Worm (Caenorhabditis elegans) whole organism, mixed stage, embryonic: ENCODE data around the gene xpc-1.

Experiments
- M03D4.4 ChIP-seq: sonication (generic microtip); optimal IDR thresholded peaks from 2 replicates; lab custom pipeline; 2017; ENCODE audit warnings: mild to moderate bottlenecking, missing genetic modification characterization, missing compliant biosample characterization
- bed-3 ChIP-seq: fragments of 200-800 bp; sonication (Bioruptor generic); optimal IDR thresholded peaks from 3 replicates; lab custom pipeline; 2018; ENCODE audit warnings: mild to moderate bottlenecking, missing genetic modification characterization, moderate library complexity, missing compliant biosample characterization
- blmp-1 ChIP-seq: fragments of 150-350 bp; optimal IDR thresholded peaks from 2 replicates; lab custom pipeline; 2014; ENCODE audit warnings: missing biosample characterization, missing genetic modification characterization
- ceh-39 ChIP-seq: fragments of 150-350 bp; optimal IDR thresholded peaks from 2 replicates; lab custom pipeline; 2014; ENCODE audit warnings: missing biosample characterization, missing genetic modification characterization
- ceh-43 ChIP-seq: fragments of 200-800 bp; sonication (Bioruptor generic); optimal IDR thresholded peaks from 2 replicates; lab custom pipeline; 2018; ENCODE audit warnings: mild to moderate bottlenecking, missing genetic modification characterization, moderate library complexity, missing compliant biosample characterization
- ceh-83 ChIP-seq: fragments of 200-800 bp; sonication (Bioruptor generic); optimal IDR thresholded peaks from 2 replicates; lab custom pipeline; 2018; ENCODE audit warnings: mild to moderate bottlenecking, missing genetic modification characterization, missing compliant biosample characterization
- ces-1 ChIP-seq: fragments of 150-350 bp; optimal IDR thresholded peaks from 2 replicates; lab custom pipeline; 2014; ENCODE audit warnings: missing biosample characterization, missing genetic modification reagents, missing genetic modification characterization
- cnd-1 ChIP-seq: fragments of 200-800 bp; sonication (Bioruptor generic); optimal IDR thresholded peaks from 2 replicates; lab custom pipeline; 2018; ENCODE audit warnings: mild to moderate bottlenecking, missing genetic modification characterization, missing compliant biosample characterization
- drap-1 ChIP-seq: fragments of 200-800 bp; sonication (Bioruptor generic); optimal IDR thresholded peaks from 3 replicates; lab custom pipeline; 2018; ENCODE audit warnings: mild to moderate bottlenecking, missing genetic modification characterization, missing compliant biosample characterization
- elt-1 ChIP-seq: sonication (generic microtip); optimal IDR thresholded peaks from 2 replicates; lab custom pipeline; 2017; ENCODE audit warnings: missing genetic modification characterization, mild to moderate bottlenecking, missing compliant biosample characterization, antibody characterized with exemption, moderate library complexity, borderline replicate concordance; ENCODE audit not compliant: insufficient read depth
- elt-3 ChIP-seq: fragments of 150-350 bp; optimal IDR thresholded peaks from 2 replicates; lab custom pipeline; 2014; ENCODE audit warnings: missing biosample characterization, missing genetic modification characterization
- flh-1 ChIP-seq: fragments of 200-800 bp; sonication (Bioruptor generic); optimal IDR thresholded peaks from 2 replicates; lab custom pipeline; 2018; ENCODE audit warnings: mild to moderate bottlenecking, missing genetic modification characterization, moderate library complexity, missing compliant biosample characterization
- ham-2 ChIP-seq: fragments of 200-800 bp; sonication (Bioruptor generic); optimal IDR thresholded peaks from 2 replicates; lab custom pipeline; 2018; ENCODE audit warnings: mild to moderate bottlenecking, missing genetic modification characterization, missing compliant biosample characterization
- hlh-1 ChIP-seq: fragments of 150-350 bp; optimal IDR thresholded peaks from 2 replicates; lab custom pipeline; 2014; ENCODE audit warnings: missing biosample characterization, missing genetic modification reagents, missing genetic modification characterization
- lin-13 ChIP-seq: fragments of 150-350 bp; optimal IDR thresholded peaks from 2 replicates; lab custom pipeline; 2014; ENCODE audit warnings: missing biosample characterization, missing genetic modification characterization
- lin-32 ChIP-seq: fragments of 200-800 bp; sonication (Bioruptor generic); optimal IDR thresholded peaks from 2 replicates; lab custom pipeline; 2018; ENCODE audit warnings: mild to moderate bottlenecking, missing genetic modification characterization, missing compliant biosample characterization
- lsy-2 ChIP-seq: fragments of 150-350 bp; optimal IDR thresholded peaks from 2 replicates; lab custom pipeline; 2014; ENCODE audit warnings: missing biosample characterization, missing genetic modification characterization
- mab-5 ChIP-seq: fragments of 150-350 bp; optimal IDR thresholded peaks from 2 replicates; lab custom pipeline; 2014; ENCODE audit warnings: missing biosample characterization, missing genetic modification characterization
- mep-1 ChIP-seq: fragments of 150-350 bp; optimal IDR thresholded peaks from 2 replicates; lab custom pipeline; 2017; ENCODE audit warnings: missing biosample characterization, missing genetic modification reagents, missing genetic modification characterization, inconsistent platforms
- mls-2 ChIP-seq: sonication (generic microtip); optimal IDR thresholded peaks from 2 replicates; lab custom pipeline; 2016; ENCODE audit warnings: mild to moderate bottlenecking, missing genetic modification characterization, moderate library complexity, missing compliant biosample characterization
- nhr-12 ChIP-seq: fragments of 150-350 bp; optimal IDR thresholded peaks from 2 replicates; lab custom pipeline; 2014; ENCODE audit warnings: missing biosample characterization, missing genetic modification characterization
- nhr-2 ChIP-seq: fragments of 150-350 bp; optimal IDR thresholded peaks from 2 replicates; lab custom pipeline; 2014; ENCODE audit warnings: missing biosample characterization, missing genetic modification characterization
- nhr-237 ChIP-seq: fragments of 150-350 bp; optimal IDR thresholded peaks from 2 replicates; lab custom pipeline; 2014; ENCODE audit warnings: missing biosample characterization, missing genetic modification characterization
- nhr-28 ChIP-seq: fragments of 150-350 bp; optimal IDR thresholded peaks from 2 replicates; lab custom pipeline; 2014; ENCODE audit warnings: missing biosample characterization, missing genetic modification characterization
- nhr-76 ChIP-seq: sonication (generic microtip); optimal IDR thresholded peaks from 2 replicates; lab custom pipeline; 2017; ENCODE audit warnings: missing biosample characterization, missing genetic modification characterization
- sem-2 ChIP-seq: fragments of 200-800 bp; sonication (Bioruptor generic); optimal IDR thresholded peaks from 2 replicates; lab custom pipeline; 2018; ENCODE audit warnings: mild to moderate bottlenecking, missing genetic modification characterization, missing compliant biosample characterization
- snpc-4 ChIP-seq: fragments of 150-350 bp; optimal IDR thresholded peaks from 2 replicates; lab custom pipeline; 2014; ENCODE audit warnings: missing biosample characterization, missing genetic modification characterization
- sptf-1 ChIP-seq: sonication (generic microtip); optimal IDR thresholded peaks from 2 replicates; lab custom pipeline; 2017; ENCODE audit warnings: mild to moderate bottlenecking, missing genetic modification characterization, moderate library complexity, missing compliant biosample characterization
- tbx-8 ChIP-seq: fragments of 200-800 bp; sonication (Bioruptor generic); optimal IDR thresholded peaks from 2 replicates; lab custom pipeline; 2018; ENCODE audit warnings: mild to moderate bottlenecking, missing genetic modification characterization, moderate library complexity, missing compliant biosample characterization
- unc-39 ChIP-seq: fragments of 150-350 bp; optimal IDR thresholded peaks from 2 replicates; lab custom pipeline; 2014; ENCODE audit warnings: missing biosample characterization, missing genetic modification characterization
- unc-62 ChIP-seq: fragments of 150-350 bp; optimal IDR thresholded peaks from 2 replicates; lab custom pipeline; 2014; ENCODE audit warnings: missing biosample characterization, missing genetic modification reagents, missing genetic modification characterization
- zip-8 ChIP-seq: fragments of 150-350 bp; optimal IDR thresholded peaks from 2 replicates; lab custom pipeline; 2014; ENCODE audit warnings: missing biosample characterization, missing genetic modification characterization
- ztf-11 ChIP-seq: fragments of 150-350 bp; optimal IDR thresholded peaks from 2 replicates; lab custom pipeline; 2014; ENCODE audit warnings: missing biosample characterization, missing genetic modification characterization

Gene xpc-1

DNA sequence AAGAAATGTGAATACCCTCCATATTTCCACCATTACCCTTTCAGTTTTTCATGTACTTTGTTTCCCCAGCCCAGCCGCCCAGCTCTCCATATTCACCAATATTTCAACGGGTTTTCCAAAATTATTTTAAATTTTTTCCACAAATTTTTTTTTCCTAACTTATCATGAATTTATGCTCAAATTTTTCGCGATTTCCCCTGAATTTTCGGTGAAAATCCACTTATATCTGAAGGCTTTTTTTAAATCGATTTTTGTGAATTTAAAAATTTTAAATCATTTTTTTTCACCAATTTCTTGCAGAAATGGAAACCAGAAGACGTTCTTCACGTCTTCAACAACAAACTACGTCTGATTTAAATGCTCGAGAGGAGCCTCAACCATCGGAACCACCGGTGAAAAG is at the start of gene xpc-1:
Gene xpc-1, plus strand, starts transcription at position 301 of the 400 bp plus-strand sequence.
- TF ChIP-seq ztf-11 (no peak), lin-13 (no peak), nhr-28 (tag; lab: Kevin White, UChicago) (no peak), sem-2 (GFP tag; lab: Kevin White, UChicago) (no peak), M03D4.4 (tag; lab: Kevin White, UChicago) (no peak), nhr-12 (tag; lab: Kevin White, UChicago) (no peak), lsy-2 (tag; lab: Kevin White, UChicago) (no peak), nhr-237 (no peak), ceh-83 (GFP tag; lab: Kevin White, UChicago) (no peak)

DNA sequence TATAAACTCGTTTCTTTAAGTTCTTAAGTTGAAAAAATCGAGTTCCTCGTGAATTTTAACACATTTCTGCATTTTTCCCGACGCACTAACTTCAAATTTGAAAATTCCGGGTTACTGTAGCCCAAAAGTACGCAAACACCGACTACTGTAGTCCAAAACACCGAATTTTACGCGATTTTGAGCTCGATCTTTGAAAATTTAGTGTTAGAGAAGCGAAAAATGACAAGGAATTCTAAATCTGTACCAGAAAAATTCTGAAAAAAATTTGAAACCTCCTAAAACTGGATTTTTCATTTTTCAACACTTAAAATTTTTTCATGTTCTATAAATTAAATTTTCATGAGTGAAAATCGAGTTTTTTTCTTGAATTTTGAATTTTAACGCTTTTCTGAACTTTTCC is 47.7 kb upstream of the xpc-1 start:
- TF ChIP-seq nhr-237 (no peak), lin-32 (GFP tag; lab: Kevin White, UChicago) (no peak), ceh-43 (GFP tag; lab: Kevin White, UChicago) (no peak), elt-3 (no peak), sptf-1 (tag; lab: Kevin White, UChicago) (no peak), sem-2 (GFP tag; lab: Kevin White, UChicago) (no peak), ham-2 (GFP tag; lab: Kevin White, UChicago) (no peak), drap-1 (GFP tag; lab: Kevin White, UChicago) (no peak), flh-1 (no peak), mab-5 (tag; lab: Kevin White, UChicago) (no peak), ceh-39 (no peak), nhr-2 (no peak)

ce11 chrIV:1947891-1948290 is 45.0 kb upstream of the xpc-1 start, which contains the start of gene tsen-54:
Gene tsen-54, plus strand, starts transcription at chrIV:1948191.
- no peak for TF ChIP-seq nhr-28 (tag; lab: Kevin White, UChicago)
- no peak for TF ChIP-seq ces-1 (GFP tag; lab: Kevin White, UChicago)
- TF ChIP-seq tbx-8 (GFP tag; lab: Kevin White, UChicago): no peak
- no peak for TF ChIP-seq unc-62 (GFP tag; lab: Kevin White, UChicago)
- no peak for TF ChIP-seq cnd-1
- no peak for TF ChIP-seq blmp-1 (tag; lab: Kevin White, UChicago)
- TF ChIP-seq ztf-11: no peak
- no peak for TF ChIP-seq M03D4.4 (tag; lab: Kevin White, UChicago)
- TF ChIP-seq snpc-4 (tag; lab: Kevin White, UChicago): no peak
- TF ChIP-seq ham-2 (GFP tag; lab: Kevin White, UChicago): no peak
- TF ChIP-seq mep-1 (tag; lab: Kevin White, UChicago): no peak
- no peak for TF ChIP-seq bed-3 (GFP tag; lab: Kevin White, UChicago)
- no peak for TF ChIP-seq zip-8
- TF ChIP-seq mab-5 (tag; lab: Kevin White, UChicago): no peak
- TF ChIP-seq sptf-1 (tag; lab: Kevin White, UChicago): no peak
- TF ChIP-seq nhr-76 (tag; lab: Kevin White, UChicago): no peak
- TF ChIP-seq unc-39 (tag; lab: Kevin White, UChicago): no peak
- TF ChIP-seq, all 35 proteins: peak for 0

- TF ChIP-seq blmp-1 (tag; lab: Kevin White, UChicago): no peak
- no peak for TF ChIP-seq elt-3
- no peak for TF ChIP-seq nhr-76 (tag; lab: Kevin White, UChicago)
- TF ChIP-seq sem-2 (GFP tag; lab: Kevin White, UChicago): no peak
- no peak for TF ChIP-seq hlh-1 (tag; lab: Kevin White, UChicago)
- no peak for TF ChIP-seq unc-39 (tag; lab: Kevin White, UChicago)
- no peak for TF ChIP-seq sptf-1 (tag; lab: Kevin White, UChicago)
- no peak for TF ChIP-seq nhr-237
- no peak for TF ChIP-seq snpc-4 (tag; lab: Kevin White, UChicago)
- no peak for TF ChIP-seq nhr-28 (tag; lab: Kevin White, UChicago)
- TF ChIP-seq, all 35 proteins: peak for 0
Observed at ce11 chrIV:1952312-1952711, 40.6 kb upstream of the xpc-1 start.

ce11 chrIV:1953132-1953629 is 39.7 kb upstream of the xpc-1 start, which contains the start of gene F52C12.2:
Gene F52C12.2, plus strand, starts transcription at chrIV:1953579.
- no peak for TF ChIP-seq zip-8
- TF ChIP-seq mls-2 (tag; lab: Kevin White, UChicago): no peak
- TF ChIP-seq nhr-28 (tag; lab: Kevin White, UChicago): no peak
- TF ChIP-seq snpc-4 (tag; lab: Kevin White, UChicago): no peak
- TF ChIP-seq sem-2 (GFP tag; lab: Kevin White, UChicago): no peak
- TF ChIP-seq mep-1 (tag; lab: Kevin White, UChicago): peak; percentile 32
- TF ChIP-seq unc-62 (GFP tag; lab: Kevin White, UChicago): no peak
- TF ChIP-seq ceh-39: peak; percentile 1
- TF ChIP-seq ceh-83 (GFP tag; lab: Kevin White, UChicago): no peak
- TF ChIP-seq ces-1 (GFP tag; lab: Kevin White, UChicago): peak; percentile 79
- no peak for TF ChIP-seq drap-1 (GFP tag; lab: Kevin White, UChicago)
- no peak for TF ChIP-seq nhr-12 (tag; lab: Kevin White, UChicago)
- TF ChIP-seq ham-2 (GFP tag; lab: Kevin White, UChicago): no peak
- TF ChIP-seq lsy-2 (tag; lab: Kevin White, UChicago): no peak
- no peak for TF ChIP-seq ztf-11
- no peak for TF ChIP-seq lin-32 (GFP tag; lab: Kevin White, UChicago)
- TF ChIP-seq elt-1 (tag; lab: Kevin White, UChicago): no peak
- peak; percentile 41 for TF ChIP-seq lin-13
